Worm (Caenorhabditis elegans): ENCODE results near the gene F07E5.8.
"Not testable (repeated sequence)": the region's sequence is repeated elsewhere in the genome, so short reads cannot be mapped to it uniquely, and the experiment has no call there.

Gene F07E5.8

DNA sequence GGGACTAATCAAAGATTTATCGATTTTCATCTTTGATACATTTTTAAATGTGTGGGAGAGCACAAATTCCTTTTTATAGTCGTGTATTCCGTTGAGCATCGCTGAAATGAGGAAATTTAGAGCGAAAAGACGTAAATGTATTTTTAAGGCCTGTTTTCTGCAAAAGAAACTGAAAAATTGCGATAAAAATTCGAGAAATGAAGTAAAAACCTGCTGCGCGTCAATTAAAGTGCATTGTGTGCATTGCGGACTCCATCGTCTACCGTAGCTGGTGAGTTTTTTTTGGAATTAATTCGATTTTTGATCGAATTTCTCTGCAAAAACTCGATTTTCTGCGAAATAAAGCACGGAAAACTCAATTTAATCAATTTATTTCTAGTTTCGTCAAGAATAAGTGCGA lies 36.1 kb downstream of the F07E5.8 start, which contains the start of gene bath-19:
bath-19 (minus strand) TSS at position 101 of the 400 bp plus-strand sequence.
- TF ChIP-seq ztf-23 (GFP tag; IDR thresholded peaks at IDR 0.05) (no peak), tab-1 (GFP tag; IDR thresholded peaks at IDR 0.05) (no peak), ref-1 (GFP tag; conservative IDR thresholded peaks at IDR 0.05) (no peak), klf-2 (GFP tag; conservative IDR thresholded peaks at IDR 0.05) (no peak), cog-1 (tag; optimal IDR thresholded peaks at IDR 0.05) (no peak)

DNA sequence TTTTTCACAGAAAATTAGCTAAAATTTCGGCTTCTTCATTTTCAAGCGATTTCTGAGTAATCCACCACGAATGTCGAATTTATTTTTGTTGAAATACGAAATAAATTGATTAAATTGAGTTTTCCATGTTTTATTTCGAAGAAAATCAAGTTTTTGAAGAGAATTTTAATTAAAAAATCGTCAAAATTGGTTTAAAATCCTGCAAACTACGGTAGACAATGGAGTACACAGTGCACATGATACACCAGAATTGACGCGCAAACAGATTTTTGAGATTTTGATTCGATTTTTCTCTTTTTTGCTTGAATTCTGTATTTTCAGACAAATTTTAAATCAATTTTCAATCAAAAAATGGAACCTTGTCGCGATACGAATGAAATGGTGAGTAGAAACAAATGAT lies 42.1 kb downstream of the F07E5.8 start, which contains the start of gene F59H6.14:
F59H6.14 (plus strand) TSS at position 301 of the 400 bp plus-strand sequence.
- TF ChIP-seq ref-1 (GFP tag; conservative IDR thresholded peaks at IDR 0.05), result no peak
- no peak for TF ChIP-seq tab-1 (GFP tag; IDR thresholded peaks at IDR 0.05)
- no peak for TF ChIP-seq flt-1 (GFP tag; IDR thresholded peaks at IDR 0.05)
- no peak for TF ChIP-seq klf-2 (GFP tag; conservative IDR thresholded peaks at IDR 0.05)
- TF ChIP-seq T22C8.4 (GFP tag; IDR thresholded peaks at IDR 0.05), result no peak

DNA sequence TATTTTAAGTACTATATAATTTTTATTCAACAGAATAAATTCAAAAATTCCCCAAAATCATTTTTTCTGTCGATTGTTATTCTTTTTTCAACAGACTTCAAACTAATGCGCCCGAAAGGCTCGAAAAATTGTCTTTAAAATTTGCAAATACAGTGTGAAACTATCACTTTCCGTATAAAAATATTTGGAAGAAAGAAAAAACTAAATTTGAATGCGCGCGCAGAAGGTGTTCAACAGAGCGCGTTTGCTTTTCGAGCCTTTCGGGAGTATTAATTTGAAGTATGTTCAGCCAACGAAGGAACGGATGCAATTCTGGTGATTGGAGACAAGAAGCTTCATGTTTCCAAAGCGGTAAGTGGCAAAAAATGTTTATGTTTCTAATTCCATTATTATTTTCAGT lies 43.1 kb downstream of the F07E5.8 start, which contains the start of gene btb-4:
btb-4 (plus strand) TSS at position 35 of the 400 bp plus-strand sequence.
- not testable (repeated sequence) for TF ChIP-seq ztf-23, T22C8.4, flt-1 (GFP tag; IDR thresholded peaks at IDR 0.05)

DNA sequence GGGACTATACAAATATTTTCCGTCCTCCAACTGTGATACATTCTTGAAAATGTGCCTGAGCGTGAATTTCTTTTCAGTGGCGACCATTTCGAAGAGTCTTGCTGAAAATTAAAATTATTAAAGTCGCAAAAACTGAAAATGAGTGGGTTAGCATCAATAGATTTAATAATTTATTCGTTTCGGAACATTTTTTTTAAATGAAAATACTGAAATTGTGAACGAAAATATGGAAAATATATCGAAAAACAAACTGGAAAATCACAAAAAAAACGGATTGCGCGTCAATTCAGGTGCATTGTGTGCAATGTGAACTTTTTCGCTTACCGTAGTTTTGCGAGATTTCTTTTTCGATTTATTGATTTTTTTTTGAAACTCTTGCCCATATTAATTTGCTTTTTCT lies 43.6 kb downstream of the F07E5.8 start, which contains the start of gene bath-5:
bath-5 (minus strand) TSS at position 101 of the 400 bp plus-strand sequence.
- TF ChIP-seq T22C8.4 (GFP tag; IDR thresholded peaks at IDR 0.05) (no peak), ztf-23 (GFP tag; IDR thresholded peaks at IDR 0.05) (no peak), cog-1 (tag; optimal IDR thresholded peaks at IDR 0.05) (no peak), klf-2 (GFP tag; conservative IDR thresholded peaks at IDR 0.05) (no peak), tab-1 (GFP tag; IDR thresholded peaks at IDR 0.05) (no peak), ref-1 (GFP tag; conservative IDR thresholded peaks at IDR 0.05) (no peak), flt-1 (GFP tag; IDR thresholded peaks at IDR 0.05) (no peak), med-1 (GFP tag; optimal IDR thresholded peaks at IDR 0.05; ENCODE audit: insufficient read depth) (no peak), ztf-29 (GFP tag; IDR thresholded peaks at IDR 0.05) (no peak)

DNA sequence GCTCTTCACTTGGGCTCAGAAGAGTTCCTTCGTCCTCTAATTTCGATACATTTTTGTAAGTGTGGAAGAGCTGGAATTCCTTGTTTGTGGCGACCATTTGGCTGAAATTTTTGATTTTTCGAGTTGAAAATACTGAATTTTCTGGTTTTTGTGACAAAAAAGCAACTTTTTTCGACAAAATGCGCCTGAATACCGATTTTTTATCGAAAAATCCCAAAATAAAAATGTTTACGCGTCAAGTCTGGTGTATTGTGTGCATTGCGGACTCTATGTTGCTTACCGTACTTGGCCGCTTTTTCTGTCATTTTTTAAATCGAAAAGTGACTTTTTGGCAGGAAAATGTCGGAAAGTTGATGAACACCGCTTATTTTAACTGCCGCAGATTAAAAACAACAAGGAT lies 45.0 kb downstream of the F07E5.8 start, which contains the start of gene bath-3:
bath-3 (minus strand) TSS at position 101 of the 400 bp plus-strand sequence.
- TF ChIP-seq ztf-23 (GFP tag; IDR thresholded peaks at IDR 0.05) (no peak), flt-1 (GFP tag; IDR thresholded peaks at IDR 0.05) (no peak), tab-1 (GFP tag; IDR thresholded peaks at IDR 0.05) (no peak), ztf-29 (GFP tag; IDR thresholded peaks at IDR 0.05) (no peak), ref-1 (GFP tag; conservative IDR thresholded peaks at IDR 0.05) (no peak), med-1 (GFP tag; optimal IDR thresholded peaks at IDR 0.05; ENCODE audit: insufficient read depth) (no peak), T22C8.4 (GFP tag; IDR thresholded peaks at IDR 0.05) (no peak), cog-1 (tag; optimal IDR thresholded peaks at IDR 0.05) (no peak), klf-2 (GFP tag; conservative IDR thresholded peaks at IDR 0.05) (no peak)

DNA sequence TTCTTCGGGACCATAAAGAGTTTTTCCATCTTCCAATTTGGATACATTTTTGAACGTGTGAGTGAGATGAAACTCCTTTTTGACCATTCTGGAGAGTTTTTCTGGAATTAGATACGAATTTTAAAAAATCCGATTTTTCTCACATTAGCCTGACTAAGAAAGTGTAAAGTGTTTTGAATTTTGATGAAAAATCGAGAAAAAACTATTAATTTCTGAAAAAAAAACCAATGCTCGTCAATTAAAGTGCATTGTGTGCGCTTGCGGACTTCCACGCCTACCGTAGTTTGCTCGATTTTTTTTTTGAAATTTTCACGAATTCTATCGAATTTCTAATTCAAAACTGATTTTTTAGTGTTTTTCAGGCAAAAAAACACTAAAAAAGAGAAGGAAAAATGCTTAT lies 46.7 kb downstream of the F07E5.8 start, which contains the start of gene bath-1:
bath-1 (minus strand) TSS at position 101 of the 400 bp plus-strand sequence.
- TF ChIP-seq klf-2 (GFP tag; conservative IDR thresholded peaks at IDR 0.05), result no peak
- no peak for TF ChIP-seq ztf-23 (GFP tag; IDR thresholded peaks at IDR 0.05)
- no peak for TF ChIP-seq med-1 (GFP tag; optimal IDR thresholded peaks at IDR 0.05; ENCODE audit: insufficient read depth)
- TF ChIP-seq ztf-29 (GFP tag; IDR thresholded peaks at IDR 0.05), result no peak
- TF ChIP-seq T22C8.4 (GFP tag; IDR thresholded peaks at IDR 0.05), result no peak
- no peak for TF ChIP-seq cog-1 (tag; optimal IDR thresholded peaks at IDR 0.05)
- no peak for TF ChIP-seq ref-1 (GFP tag; conservative IDR thresholded peaks at IDR 0.05)
- TF ChIP-seq flt-1 (GFP tag; IDR thresholded peaks at IDR 0.05), result no peak
- TF ChIP-seq tab-1 (GFP tag; IDR thresholded peaks at IDR 0.05), result no peak

DNA sequence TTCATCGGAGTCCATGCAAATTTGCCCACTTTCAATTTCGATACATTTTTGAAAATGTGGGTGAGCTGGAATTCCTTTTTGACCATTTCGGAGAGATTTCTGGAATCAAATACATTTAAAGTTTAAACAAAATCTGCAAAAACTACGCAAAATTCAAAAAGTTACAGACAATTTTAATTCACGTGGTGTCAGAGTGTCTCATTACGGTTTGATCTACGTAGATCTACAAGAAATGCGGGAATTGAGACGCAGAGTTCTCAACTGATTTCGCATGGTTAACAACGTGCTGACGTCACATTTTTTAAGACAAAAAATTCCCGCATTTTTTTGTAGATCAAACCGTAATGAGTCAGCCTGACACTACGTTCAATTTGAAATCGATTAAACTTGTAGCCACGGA lies 48.9 kb downstream of the F07E5.8 start, which contains the start of gene bath-21:
bath-21 (minus strand) TSS at position 101 of the 400 bp plus-strand sequence.
- TF ChIP-seq cog-1 (tag; optimal IDR thresholded peaks at IDR 0.05) (no peak), flt-1 (GFP tag; IDR thresholded peaks at IDR 0.05) (no peak), tab-1 (GFP tag; IDR thresholded peaks at IDR 0.05) (no peak), med-1 (GFP tag; optimal IDR thresholded peaks at IDR 0.05; ENCODE audit: insufficient read depth) (no peak), ztf-29 (GFP tag; IDR thresholded peaks at IDR 0.05) (no peak), ztf-23 (GFP tag; IDR thresholded peaks at IDR 0.05) (no peak), T22C8.4 (GFP tag; IDR thresholded peaks at IDR 0.05) (no peak), ref-1 (GFP tag; conservative IDR thresholded peaks at IDR 0.05) (no peak), klf-2 (GFP tag; conservative IDR thresholded peaks at IDR 0.05) (no peak)

DNA sequence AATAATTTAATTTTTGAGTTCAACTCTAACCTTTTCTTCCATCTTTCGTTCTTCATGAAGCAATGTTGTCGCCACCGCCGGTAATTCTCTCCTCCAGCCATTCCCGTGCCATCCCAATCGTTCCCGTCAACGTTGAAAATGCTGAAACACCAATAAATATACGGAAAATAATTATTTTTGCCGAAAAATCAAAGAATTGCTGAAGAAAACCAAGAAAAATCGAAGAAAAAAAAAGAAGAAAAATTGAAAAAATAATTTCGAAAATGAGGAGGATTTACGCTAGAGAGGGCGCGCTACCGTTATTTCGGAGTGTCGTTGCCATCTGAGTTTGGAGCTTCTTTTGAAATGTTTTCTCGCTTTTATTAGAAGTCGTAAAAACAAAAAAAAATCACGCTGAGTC lies 51.9 kb downstream of the F07E5.8 start, which contains the start of gene cya-2:
cya-2 (minus strand) TSS at position 101 of the 400 bp plus-strand sequence.
- not testable (repeated sequence) for TF ChIP-seq flt-1, T22C8.4, ztf-23 (GFP tag; IDR thresholded peaks at IDR 0.05)
